Worm (Caenorhabditis elegans) whole organism, late embryonic: ENCODE results near the gene Y26E6A.2.

Source experiments
- C08G9.2 ChIP-seq: sonication (generic microtip); optimal IDR thresholded peaks from 2 replicates; lab custom pipeline; 2016; ENCODE audit warnings: mild to moderate bottlenecking, missing genetic modification characterization, moderate library complexity, missing compliant biosample characterization
- C38D4.7 ChIP-seq: fragments of 200-800 bp; sonication (Bioruptor generic); optimal IDR thresholded peaks from 2 replicates; lab custom pipeline; 2018; ENCODE audit warnings: mild to moderate bottlenecking, missing genetic modification characterization, moderate library complexity, missing compliant biosample characterization
- K02D7.2 ChIP-seq: sonication (generic microtip); optimal IDR thresholded peaks from 2 replicates; lab custom pipeline; 2017; ENCODE audit warnings: mild to moderate bottlenecking, missing genetic modification characterization, missing compliant biosample characterization
- T23F11.4 ChIP-seq: fragments of 200-800 bp; sonication (Bioruptor generic); optimal IDR thresholded peaks from 2 replicates; lab custom pipeline; 2018; ENCODE audit warnings: mild to moderate bottlenecking, missing genetic modification characterization, missing compliant biosample characterization
- ceh-18 ChIP-seq: sonication (generic microtip); optimal IDR thresholded peaks from 2 replicates; lab custom pipeline; 2016; ENCODE audit warnings: missing genetic modification characterization, missing compliant biosample characterization
- ceh-24 ChIP-seq: sonication (generic microtip); optimal IDR thresholded peaks from 2 replicates; lab custom pipeline; 2016; ENCODE audit warnings: mild to moderate bottlenecking, missing genetic modification characterization, missing compliant biosample characterization
- ceh-30 ChIP-seq: fragments of 150-350 bp; optimal IDR thresholded peaks from 2 replicates; lab custom pipeline; 2014; ENCODE audit warnings: missing biosample characterization, missing genetic modification characterization
- ceh-31 ChIP-seq: sonication (generic microtip); optimal IDR thresholded peaks from 2 replicates; lab custom pipeline; 2016; ENCODE audit warnings: missing genetic modification characterization, missing compliant biosample characterization
- ceh-45 ChIP-seq: fragments of 200-800 bp; sonication (Bioruptor generic); IDR thresholded peaks from 2 replicates; pipeline ENCODE4 v1.3.6; 2022; ENCODE audit warnings: missing genetic modification reagents, missing genetic modification characterization, missing compliant biosample characterization
- ceh-48 ChIP-seq: sonication (generic microtip); optimal IDR thresholded peaks from 2 replicates; lab custom pipeline; 2016; ENCODE audit warnings: missing genetic modification characterization, inconsistent platforms, missing compliant biosample characterization
- ceh-6 ChIP-seq: fragments of 200-800 bp; sonication (Bioruptor generic); optimal IDR thresholded peaks from 2 replicates; lab custom pipeline; 2018; ENCODE audit warnings: mild to moderate bottlenecking, missing genetic modification characterization, missing compliant biosample characterization
- ceh-9 ChIP-seq: sonication (generic microtip); optimal IDR thresholded peaks from 2 replicates; lab custom pipeline; 2016; ENCODE audit warnings: mild to moderate bottlenecking, missing genetic modification characterization, inconsistent platforms, missing compliant biosample characterization
- che-1 ChIP-seq: sonication (generic microtip); optimal IDR thresholded peaks from 2 replicates; lab custom pipeline; 2016; ENCODE audit warnings: mild to moderate bottlenecking, missing genetic modification characterization, missing compliant biosample characterization
- dmd-4 ChIP-seq: sonication (generic microtip); optimal IDR thresholded peaks from 2 replicates; lab custom pipeline; 2016; ENCODE audit warnings: borderline replicate concordance, missing genetic modification characterization, missing compliant biosample characterization
- dve-1 ChIP-seq: sonication (generic microtip); optimal IDR thresholded peaks from 2 replicates; lab custom pipeline; 2017; ENCODE audit warnings: antibody characterized with exemption, mild to moderate bottlenecking, missing genetic modification characterization, missing compliant biosample characterization
- elt-2 ChIP-seq: sonication (generic microtip); optimal IDR thresholded peaks from 2 replicates; lab custom pipeline; 2016; ENCODE audit warnings: missing genetic modification reagents, missing genetic modification characterization, missing compliant biosample characterization
- ets-4 ChIP-seq: sonication (generic microtip); optimal IDR thresholded peaks from 2 replicates; lab custom pipeline; 2016; ENCODE audit warnings: missing genetic modification characterization, missing compliant biosample characterization
- eyg-1 ChIP-seq: sonication (generic microtip); optimal IDR thresholded peaks from 2 replicates; lab custom pipeline; 2016; ENCODE audit warnings: missing genotype, missing genetic modification characterization, missing compliant biosample characterization
- fax-1 ChIP-seq: sonication (generic microtip); optimal IDR thresholded peaks from 2 replicates; lab custom pipeline; 2016; ENCODE audit warnings: missing genotype, missing genetic modification characterization, missing compliant biosample characterization
- fkh-6 ChIP-seq: sonication (generic microtip); optimal IDR thresholded peaks from 2 replicates; lab custom pipeline; 2016; ENCODE audit warnings: missing genetic modification characterization, missing compliant biosample characterization
- gmeb-2 ChIP-seq: sonication (generic microtip); optimal IDR thresholded peaks from 2 replicates; lab custom pipeline; 2016; ENCODE audit warnings: missing genetic modification characterization, inconsistent platforms, missing compliant biosample characterization
- hlh-30 ChIP-seq: sonication (generic microtip); optimal IDR thresholded peaks from 2 replicates; lab custom pipeline; 2017; ENCODE audit warnings: antibody characterized with exemption, missing genetic modification characterization, missing compliant biosample characterization; ENCODE audit not compliant: insufficient read depth
- lim-6 ChIP-seq: sonication (generic microtip); optimal IDR thresholded peaks from 2 replicates; lab custom pipeline; 2016; ENCODE audit warnings: missing genetic modification characterization, missing compliant biosample characterization
- lin-11 ChIP-seq: fragments of 200-800 bp; sonication (Bioruptor generic); optimal IDR thresholded peaks from 2 replicates; lab custom pipeline; 2018; ENCODE audit warnings: mild to moderate bottlenecking, missing genetic modification characterization, missing compliant biosample characterization
- madf-2 ChIP-seq: sonication (generic microtip); optimal IDR thresholded peaks from 2 replicates; lab custom pipeline; 2017; ENCODE audit warnings: missing genetic modification characterization, missing compliant biosample characterization
- mec-3 ChIP-seq: sonication (generic microtip); optimal IDR thresholded peaks from 2 replicates; lab custom pipeline; 2016; ENCODE audit warnings: borderline replicate concordance, missing genetic modification characterization, missing compliant biosample characterization
- nfya-1 ChIP-seq: sonication (generic microtip); optimal IDR thresholded peaks from 2 replicates; lab custom pipeline; 2017; ENCODE audit warnings: missing genetic modification characterization, mild to moderate bottlenecking, missing compliant biosample characterization, antibody characterized with exemption, moderate library complexity
- odd-2 ChIP-seq: sonication (generic microtip); optimal IDR thresholded peaks from 2 replicates; lab custom pipeline; 2017; ENCODE audit warnings: antibody characterized with exemption, mild to moderate bottlenecking, missing genetic modification characterization, missing compliant biosample characterization
- pat-9 ChIP-seq: fragments of 200-800 bp; sonication (Bioruptor generic); optimal IDR thresholded peaks from 2 replicates; lab custom pipeline; 2018; ENCODE audit warnings: mild to moderate bottlenecking, missing genetic modification characterization, moderate library complexity, missing compliant biosample characterization
- pha-2 ChIP-seq: sonication (generic microtip); optimal IDR thresholded peaks from 2 replicates; lab custom pipeline; 2017; ENCODE audit warnings: mild to moderate bottlenecking, missing genetic modification characterization, missing compliant biosample characterization
- pqm-1 ChIP-seq: sonication (generic microtip); optimal IDR thresholded peaks from 2 replicates; lab custom pipeline; 2016; ENCODE audit warnings: missing genetic modification characterization, missing compliant biosample characterization
- pros-1 ChIP-seq: fragments of 150-350 bp; optimal IDR thresholded peaks from 2 replicates; lab custom pipeline; 2014; ENCODE audit warnings: missing biosample characterization, missing genetic modification reagents, missing genetic modification characterization
- ref-2 ChIP-seq: sonication (generic microtip); optimal IDR thresholded peaks from 2 replicates; lab custom pipeline; 2016; ENCODE audit warnings: missing genetic modification characterization, missing compliant biosample characterization
- sdc-2 ChIP-seq: sonication (generic microtip); optimal IDR thresholded peaks from 2 replicates; lab custom pipeline; 2016; ENCODE audit warnings: missing genotype, missing genetic modification characterization, missing compliant biosample characterization
- syd-9 ChIP-seq: sonication (generic microtip); optimal IDR thresholded peaks from 2 replicates; lab custom pipeline; 2016; ENCODE audit warnings: mild to moderate bottlenecking, missing genetic modification characterization, moderate library complexity, missing compliant biosample characterization
- tbx-2 ChIP-seq: sonication (generic microtip); optimal IDR thresholded peaks from 2 replicates; lab custom pipeline; 2016; ENCODE audit warnings: missing genetic modification characterization, missing compliant biosample characterization
- tbx-7 ChIP-seq: sonication (generic microtip); optimal IDR thresholded peaks from 2 replicates; lab custom pipeline; 2016; ENCODE audit warnings: missing genotype, missing genetic modification characterization, missing compliant biosample characterization
- ttx-3 ChIP-seq: sonication (generic microtip); optimal IDR thresholded peaks from 2 replicates; lab custom pipeline; 2016; ENCODE audit warnings: missing genetic modification reagents, missing genetic modification characterization, missing compliant biosample characterization
- unc-42 ChIP-seq: sonication (generic microtip); optimal IDR thresholded peaks from 2 replicates; lab custom pipeline; 2016; ENCODE audit warnings: missing genotype, missing genetic modification characterization, missing compliant biosample characterization
- unc-55 ChIP-seq: sonication (generic microtip); optimal IDR thresholded peaks from 2 replicates; lab custom pipeline; 2017; ENCODE audit warnings: missing biosample characterization, missing genetic modification reagents, missing genetic modification characterization
- unc-86 ChIP-seq: sonication (generic microtip); optimal IDR thresholded peaks from 2 replicates; lab custom pipeline; 2016; ENCODE audit warnings: missing genetic modification characterization, missing compliant biosample characterization
- zip-5 ChIP-seq: sonication (generic microtip); optimal IDR thresholded peaks from 2 replicates; lab custom pipeline; 2016; ENCODE audit warnings: missing genetic modification characterization, missing compliant biosample characterization
- ztf-16 ChIP-seq: sonication (generic microtip); optimal IDR thresholded peaks from 2 replicates; lab custom pipeline; 2017; ENCODE audit warnings: missing genetic modification characterization, missing compliant biosample characterization

Gene Y26E6A.2

DNA sequence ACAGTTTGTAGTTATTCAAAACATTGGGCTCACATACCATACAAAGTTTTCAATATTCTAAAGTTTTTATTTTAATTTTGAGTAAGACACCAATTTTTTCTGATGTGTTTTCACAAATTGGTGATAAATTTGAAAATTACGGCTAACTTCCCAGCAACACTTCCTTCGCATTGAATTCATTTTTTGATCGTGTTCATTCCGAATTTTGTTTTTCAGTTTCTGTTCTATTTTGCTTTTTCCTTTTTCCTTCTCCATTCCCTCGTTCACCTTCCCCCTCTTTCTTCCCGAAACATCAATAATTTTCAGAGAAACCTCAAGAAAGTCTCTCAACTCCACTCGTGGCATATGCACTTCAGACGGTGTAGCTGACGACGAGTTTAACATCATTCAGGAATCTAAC lies 34.6 kb upstream of the Y26E6A.2 start, which contains the start of gene alg-1:
alg-1 (plus strand) TSS at position 301 of the 400 bp plus-strand sequence.
- no peak for TF ChIP-seq odd-2 (tag; lab: Kevin White, UChicago)
- no peak for TF ChIP-seq ceh-30 (tag; lab: Kevin White, UChicago)
- TF ChIP-seq ets-4 (tag; lab: Kevin White, UChicago), result no peak
- TF ChIP-seq tbx-2 (tag; lab: Kevin White, UChicago), result no peak
- TF ChIP-seq pros-1 (tag; lab: Kevin White, UChicago), result no peak
- TF ChIP-seq ref-2, result no peak
- no peak for TF ChIP-seq ceh-6

DNA sequence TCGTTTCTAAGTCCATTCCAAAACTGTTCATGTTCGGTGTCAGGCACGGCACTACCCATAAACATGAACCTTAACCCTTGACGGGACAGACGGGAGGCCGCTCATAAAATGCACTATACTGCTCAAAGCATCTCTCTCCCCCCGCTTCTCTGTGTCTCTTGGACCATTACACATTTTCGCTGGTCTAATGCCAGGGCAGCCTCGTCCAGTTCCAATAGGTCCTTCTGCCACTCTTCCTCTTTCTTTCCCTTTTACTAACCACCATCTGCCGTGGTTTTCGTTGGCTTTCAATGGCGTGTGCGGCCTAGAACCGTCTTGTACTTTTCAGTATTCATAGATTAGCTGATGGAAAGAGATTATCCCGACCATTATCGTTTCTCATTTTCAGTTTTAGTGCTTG lies 34.0 kb upstream of the Y26E6A.2 start:
- peak; percentile 25 for TF ChIP-seq syd-9 (tag; lab: Kevin White, UChicago)
- TF ChIP-seq ztf-16 (tag; lab: Kevin White, UChicago), result no peak
- no peak for TF ChIP-seq pha-2
- TF ChIP-seq nfya-1 (tag; lab: Kevin White, UChicago), result peak; percentile 39
- no peak for TF ChIP-seq che-1 (tag; lab: Kevin White, UChicago)
- TF ChIP-seq unc-42, result peak; percentile 18
- TF ChIP-seq tbx-7 (tag; lab: Kevin White, UChicago), result no peak
- no peak for TF ChIP-seq eyg-1 (tag; lab: Kevin White, UChicago)
- TF ChIP-seq elt-2 (tag; lab: Kevin White, UChicago), result no peak
- no peak for TF ChIP-seq ceh-18 (tag; lab: Kevin White, UChicago)
- peak; percentile 23 for TF ChIP-seq ref-2
- no peak for TF ChIP-seq lim-6
- peak; percentile 53 for TF ChIP-seq sdc-2 (tag; lab: Kevin White, UChicago)
- TF ChIP-seq tbx-2 (tag; lab: Kevin White, UChicago), result peak; percentile 41
- TF ChIP-seq ceh-31 (tag; lab: Kevin White, UChicago), result peak; percentile 59
- TF ChIP-seq unc-55 (GFP tag; lab: Kevin White, UChicago), result peak; percentile 18

DNA sequence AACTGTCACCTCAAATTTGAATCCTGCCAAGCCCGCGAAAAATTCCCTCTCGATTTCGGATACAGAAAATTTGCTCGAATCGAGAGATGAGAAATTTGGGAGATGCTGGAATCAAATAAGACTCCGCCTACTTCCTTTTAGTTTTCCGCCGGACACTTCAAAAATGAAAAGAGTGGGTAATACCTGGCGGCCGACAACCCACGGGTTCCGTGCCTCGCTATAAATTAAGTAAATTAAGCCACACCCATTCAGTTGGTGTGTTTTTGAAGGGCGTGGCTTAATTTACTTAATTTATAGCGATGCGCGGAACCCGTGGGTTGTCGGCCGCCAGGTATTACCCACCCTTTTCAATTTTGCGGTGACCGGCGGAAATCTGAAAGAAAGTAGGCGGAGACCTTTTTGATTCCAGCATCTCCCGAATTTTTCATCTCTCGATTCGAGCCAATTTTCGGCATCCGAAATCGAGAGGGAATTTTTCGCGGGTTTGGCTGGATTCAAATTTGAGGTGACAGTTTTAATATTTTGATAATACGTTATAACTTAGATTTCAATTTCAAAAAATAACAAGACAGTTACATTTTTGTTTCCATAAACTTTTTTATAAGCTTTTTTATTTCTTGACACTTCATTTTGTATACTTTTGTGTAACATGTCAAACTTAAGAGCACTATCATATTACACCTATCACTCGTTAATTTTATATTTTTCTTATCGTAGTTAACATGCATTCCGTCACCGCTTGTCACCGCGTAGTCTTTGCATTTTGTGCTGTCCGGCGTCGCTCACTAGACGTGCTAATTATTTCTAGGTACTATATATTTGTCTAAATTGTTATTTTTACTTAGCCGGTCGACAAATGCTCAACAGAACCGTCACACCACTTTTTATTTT lies 32.7 kb upstream of the Y26E6A.2 start:
- TF ChIP-seq lim-6, result no peak
- peak; percentile 53 for TF ChIP-seq elt-2 (tag; lab: Kevin White, UChicago)

DNA sequence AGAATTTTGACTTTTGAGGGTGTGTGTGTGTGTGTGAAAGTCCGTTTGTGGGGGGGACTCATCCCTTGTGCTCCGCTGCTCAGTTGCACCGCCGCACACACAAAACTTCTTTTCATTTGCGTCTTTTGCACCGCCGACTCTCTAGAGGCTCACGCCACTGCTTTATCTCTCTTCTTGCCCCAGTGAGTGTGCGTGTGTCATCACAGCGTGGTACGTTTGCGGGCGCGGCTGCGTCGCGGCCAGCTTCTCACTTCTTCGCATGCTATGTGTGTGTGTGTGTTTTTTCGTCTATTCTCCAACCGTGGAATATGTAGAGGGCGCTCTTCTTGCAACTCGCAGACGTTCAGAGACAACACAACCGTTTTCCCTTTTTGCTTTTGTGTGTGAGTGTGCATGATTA lies 31.3 kb upstream of the Y26E6A.2 start:
- TF ChIP-seq mec-3 (tag; lab: Kevin White, UChicago) (no peak), eyg-1 (tag; lab: Kevin White, UChicago) (no peak), odd-2 (tag; lab: Kevin White, UChicago) (no peak), pha-2 (peak; percentile 47), syd-9 (tag; lab: Kevin White, UChicago) (peak; percentile 12), nfya-1 (tag; lab: Kevin White, UChicago) (peak; percentile 62), ceh-9 (no peak), lin-11 (tag; lab: Kevin White, UChicago) (no peak), ceh-48 (tag; lab: Kevin White, UChicago) (no peak), fkh-6 (tag; lab: Kevin White, UChicago) (no peak), tbx-7 (tag; lab: Kevin White, UChicago) (no peak), pqm-1 (no peak), C38D4.7 (GFP tag; lab: Kevin White, UChicago) (no peak), ttx-3 (no peak), dmd-4 (tag; lab: Kevin White, UChicago) (peak; percentile 13), zip-5 (tag; lab: Kevin White, UChicago) (no peak), madf-2 (peak; percentile 9), unc-86 (tag; lab: Kevin White, UChicago) (no peak), C08G9.2 (tag; lab: Kevin White, UChicago) (peak; percentile 6), hlh-30 (tag; lab: Kevin White, UChicago) (no peak), T23F11.4 (GFP tag; lab: Kevin White, UChicago) (no peak), ref-2 (no peak), unc-42 (peak; percentile 55), elt-2 (tag; lab: Kevin White, UChicago) (no peak), dve-1 (tag; lab: Kevin White, UChicago) (no peak), ceh-24 (no peak), fax-1 (tag; lab: Kevin White, UChicago) (no peak), ceh-45 (GFP tag; lab: Robert Waterston, UW) (no peak), pat-9 (tag; lab: Kevin White, UChicago) (no peak), K02D7.2 (tag; lab: Kevin White, UChicago) (no peak), gmeb-2 (tag; lab: Kevin White, UChicago) (peak; percentile 5), sdc-2 (tag; lab: Kevin White, UChicago) (peak; percentile 52)
